Worm (Caenorhabditis elegans): ENCODE results near the gene trk-1.

DNA sequence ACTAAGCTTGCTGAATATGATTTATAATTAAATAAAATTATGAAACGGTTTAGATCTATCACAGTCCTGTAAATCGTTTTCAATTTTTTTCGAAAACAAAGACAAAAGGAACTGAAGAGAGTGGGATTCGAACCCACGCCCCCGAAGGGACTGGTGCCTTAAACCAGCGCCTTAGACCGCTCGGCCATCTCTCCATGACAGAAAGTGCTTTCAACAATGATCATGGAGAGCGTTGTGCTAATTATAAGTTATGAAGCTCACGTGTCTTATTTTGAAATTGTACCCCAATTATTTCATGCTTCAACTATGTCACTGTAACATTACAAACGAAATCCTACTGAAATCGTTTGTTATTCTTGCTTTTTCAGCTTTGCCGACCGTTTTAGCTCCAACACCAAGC lies 5.0 kb upstream of the trk-1 start:
- TF ChIP-seq egl-27 (tag; optimal IDR thresholded peaks at IDR 0.05) (no peak), nhr-76 (tag; optimal IDR thresholded peaks at IDR 0.05) (no peak), C16A3.4 (tag; optimal IDR thresholded peaks at IDR 0.05) (no peak), fkh-10 (GFP tag; optimal IDR thresholded peaks at IDR 0.05) (no peak), dsc-1 (tag; optimal IDR thresholded peaks at IDR 0.05) (no peak), elt-3 (tag; optimal IDR thresholded peaks at IDR 0.05) (no peak), fkh-8 (tag; optimal IDR thresholded peaks at IDR 0.05) (no peak), aly-2 (tag; optimal IDR thresholded peaks at IDR 0.05) (no peak), tbx-2 (tag; optimal IDR thresholded peaks at IDR 0.05) (no peak)

Measured in whole organism, L1 larva.